Worm (Caenorhabditis elegans) whole organism, L2 larva: ENCODE measurements around the gene phyh-1.

ENCODE experiments used
- C34F6.9 ChIP-seq: fragments of 150-350 bp; optimal IDR thresholded peaks from 2 replicates; lab custom pipeline; 2014; ENCODE audit warnings: missing biosample characterization, missing genetic modification characterization
- F13H6.1 ChIP-seq: sonication (generic microtip); optimal IDR thresholded peaks from 2 replicates; lab custom pipeline; 2016; ENCODE audit warnings: missing genetic modification characterization, missing compliant biosample characterization
- R02D3.7 ChIP-seq: fragments of 150-350 bp; optimal IDR thresholded peaks from 2 replicates; lab custom pipeline; 2014; ENCODE audit warnings: missing biosample characterization, missing genetic modification characterization
- Y55F3AM.14 ChIP-seq: fragments of 200-800 bp; sonication (Bioruptor generic); optimal IDR thresholded peaks from 2 replicates; lab custom pipeline; 2018; ENCODE audit warnings: mild to moderate bottlenecking, missing genetic modification characterization, missing compliant biosample characterization
- ZK546.5 ChIP-seq: sonication (generic microtip); optimal IDR thresholded peaks from 2 replicates; lab custom pipeline; 2017; ENCODE audit warnings: missing biosample characterization, missing genetic modification characterization
- alr-1 ChIP-seq: fragments of 150-350 bp; optimal IDR thresholded peaks from 2 replicates; lab custom pipeline; 2014; ENCODE audit warnings: missing biosample characterization, missing genetic modification characterization
- aly-2 ChIP-seq: fragments of 150-350 bp; optimal IDR thresholded peaks from 2 replicates; lab custom pipeline; 2014; ENCODE audit warnings: missing biosample characterization, missing genetic modification characterization
- ama-1 ChIP-seq: fragments of 150-350 bp; optimal IDR thresholded peaks from 2 replicates; lab custom pipeline; 2018; ENCODE audit warnings: inconsistent platforms
- ceh-16 ChIP-seq: fragments of 150-350 bp; optimal IDR thresholded peaks from 2 replicates; lab custom pipeline; 2014; ENCODE audit warnings: missing biosample characterization, missing genetic modification characterization
- ceh-82 ChIP-seq: fragments of 150-350 bp; optimal IDR thresholded peaks from 2 replicates; lab custom pipeline; 2014; ENCODE audit warnings: missing biosample characterization, missing genetic modification characterization
- crh-2 ChIP-seq: sonication (generic microtip); optimal IDR thresholded peaks from 2 replicates; lab custom pipeline; 2017; ENCODE audit warnings: missing biosample characterization, missing genetic modification characterization
- egl-27 ChIP-seq: sonication (generic microtip); optimal IDR thresholded peaks from 3 replicates; lab custom pipeline; 2017; ENCODE audit warnings: missing biosample characterization, missing genetic modification reagents, missing genetic modification characterization
- elt-1 ChIP-seq: fragments of 150-350 bp; optimal IDR thresholded peaks from 2 replicates; lab custom pipeline; 2014; ENCODE audit warnings: missing biosample characterization, missing genetic modification characterization
- elt-3 ChIP-seq: sonication (generic microtip); optimal IDR thresholded peaks from 2 replicates; lab custom pipeline; 2017; ENCODE audit warnings: missing biosample characterization, missing genetic modification characterization
- fos-1 ChIP-seq: fragments of 150-350 bp; optimal IDR thresholded peaks from 2 replicates; lab custom pipeline; 2014; ENCODE audit warnings: missing biosample characterization, missing genetic modification characterization
- lin-11 ChIP-seq: fragments of 150-350 bp; sonication (generic microtip); optimal IDR thresholded peaks from 2 replicates; lab custom pipeline; 2014; ENCODE audit warnings: missing biosample characterization, missing genetic modification characterization, inconsistent platforms, mixed read lengths
- lin-13 ChIP-seq: fragments of 150-350 bp; optimal IDR thresholded peaks from 2 replicates; lab custom pipeline; 2014; ENCODE audit warnings: missing biosample characterization, missing genetic modification reagents, missing genetic modification characterization
- lin-39 ChIP-seq: fragments of 150-350 bp; optimal IDR thresholded peaks from 2 replicates; lab custom pipeline; 2014; ENCODE audit warnings: missing biosample characterization, missing genetic modification reagents, missing genetic modification characterization
- lsy-2 ChIP-seq, 2 experiments: fragments of 150-350 bp in 1 of 2; sonication (generic microtip) in 1 of 2; optimal IDR thresholded peaks; 2 replicates each; lab custom pipeline; 2014 to 2017; ENCODE audit warnings: missing biosample characterization in 2 of 2, missing genetic modification characterization in 2 of 2
- mab-5 ChIP-seq: fragments of 150-350 bp; optimal IDR thresholded peaks from 2 replicates; lab custom pipeline; 2014; ENCODE audit warnings: missing biosample characterization, missing genetic modification characterization
- mdl-1 ChIP-seq, 2 experiments: fragments of 150-350 bp in 1 of 2; sonication (generic microtip) in 1 of 2; optimal IDR thresholded peaks; 2 replicates each; lab custom pipeline; 2017; ENCODE audit warnings: missing biosample characterization in 2 of 2, missing genetic modification characterization in 2 of 2
- nhr-10 ChIP-seq: sonication (generic microtip); optimal IDR thresholded peaks from 2 replicates; lab custom pipeline; 2017; ENCODE audit warnings: missing biosample characterization, missing genetic modification characterization
- nhr-11 ChIP-seq: fragments of 150-350 bp; optimal IDR thresholded peaks from 2 replicates; lab custom pipeline; 2014; ENCODE audit warnings: missing biosample characterization, missing genetic modification characterization
- nhr-129 ChIP-seq: fragments of 150-350 bp; optimal IDR thresholded peaks from 2 replicates; lab custom pipeline; 2014; ENCODE audit warnings: missing biosample characterization, missing genetic modification characterization
- nhr-21 ChIP-seq: fragments of 150-350 bp; optimal IDR thresholded peaks from 2 replicates; lab custom pipeline; 2014; ENCODE audit warnings: missing biosample characterization, missing genetic modification characterization
- nhr-23 ChIP-seq: fragments of 150-350 bp; optimal IDR thresholded peaks from 2 replicates; lab custom pipeline; 2014; ENCODE audit warnings: missing biosample characterization, missing genetic modification reagents, missing genetic modification characterization
- nhr-237 ChIP-seq: fragments of 150-350 bp; optimal IDR thresholded peaks from 2 replicates; lab custom pipeline; 2014; ENCODE audit warnings: missing biosample characterization, missing genetic modification characterization
- nhr-25 ChIP-seq: fragments of 150-350 bp; sonication (generic microtip); optimal IDR thresholded peaks from 3 replicates; lab custom pipeline; 2014; ENCODE audit warnings: missing biosample characterization, missing genetic modification characterization
- nhr-6 ChIP-seq: fragments of 150-350 bp; optimal IDR thresholded peaks from 2 replicates; lab custom pipeline; 2014; ENCODE audit warnings: missing biosample characterization, missing genetic modification characterization
- nhr-77 ChIP-seq: fragments of 150-350 bp; optimal IDR thresholded peaks from 2 replicates; lab custom pipeline; 2014; ENCODE audit warnings: missing biosample characterization, missing genetic modification characterization
- peb-1 ChIP-seq: fragments of 150-350 bp; optimal IDR thresholded peaks from 2 replicates; lab custom pipeline; 2014; ENCODE audit warnings: missing biosample characterization, missing genetic modification characterization
- sem-4 ChIP-seq: fragments of 150-350 bp; optimal IDR thresholded peaks from 2 replicates; lab custom pipeline; 2014; ENCODE audit warnings: missing biosample characterization, missing genetic modification reagents, missing genetic modification characterization
- skn-1 ChIP-seq: sonication (generic microtip); optimal IDR thresholded peaks from 2 replicates; lab custom pipeline; 2017; ENCODE audit warnings: missing biosample characterization, missing genetic modification characterization
- sma-3 ChIP-seq: sonication (generic microtip); optimal IDR thresholded peaks from 2 replicates; lab custom pipeline; 2016; ENCODE audit warnings: missing genetic modification reagents, missing genetic modification characterization, missing compliant biosample characterization
- sma-9 ChIP-seq, 2 experiments: fragments of 150-350 bp in 1 of 2; sonication (generic microtip) in 1 of 2; optimal IDR thresholded peaks; 2 replicates each; lab custom pipeline; 2014 to 2016; ENCODE audit warnings: missing genetic modification characterization in 2 of 2, mild to moderate bottlenecking in 1 of 2, missing biosample characterization in 1 of 2, missing compliant biosample characterization in 1 of 2, missing genetic modification reagents in 1 of 2, moderate library complexity in 1 of 2
- unc-39 ChIP-seq: fragments of 150-350 bp; optimal IDR thresholded peaks from 2 replicates; lab custom pipeline; 2014; ENCODE audit warnings: missing biosample characterization, missing genetic modification characterization
- ztf-1 ChIP-seq: fragments of 200-800 bp; sonication (Bioruptor generic); conservative IDR thresholded peaks from 2 replicates; pipeline ENCODE4 v1.3.6; 2022; ENCODE audit warnings: missing genetic modification characterization, missing compliant biosample characterization
- ztf-4 ChIP-seq: fragments of 150-350 bp; optimal IDR thresholded peaks from 2 replicates; lab custom pipeline; 2014; ENCODE audit warnings: missing biosample characterization, missing genetic modification characterization

The phyh-1 gene

ce11 chrIV:17281060-17282021 lies 22.1 kb upstream of the phyh-1 start (continued):
- TF ChIP-seq fos-1 (peak; percentile 31), ama-1 (lab: Kevin White, UChicago) (peak; percentile 99), nhr-77 (tag; lab: Kevin White, UChicago) (no peak), sma-3 (peak; percentile 30)

- TF ChIP-seq sem-4 (tag; lab: Kevin White, UChicago) (no peak), ama-1 (lab: Kevin White, UChicago) (peak; percentile 90), nhr-129 (peak; percentile 27)
Measured at ce11 chrIV:17280441-17280939, 21.3 kb upstream of the phyh-1 start.

- TF ChIP-seq ama-1 (lab: Kevin White, UChicago), result peak; percentile 87
- TF ChIP-seq nhr-11 (tag; lab: Kevin White, UChicago), result peak; percentile 45
- TF ChIP-seq crh-2 (tag; lab: Kevin White, UChicago), result peak; percentile 42
- TF ChIP-seq aly-2 (tag; lab: Kevin White, UChicago), result no peak
- TF ChIP-seq nhr-23 (tag; lab: Kevin White, UChicago), result no peak
Measured at ce11 chrIV:17279592-17280440, 20.6 kb upstream of the phyh-1 start.

- TF ChIP-seq ama-1 (lab: Kevin White, UChicago), result peak; percentile 13
- no peak for TF ChIP-seq C34F6.9 (tag; lab: Kevin White, UChicago)
- TF ChIP-seq sma-9 (GFP tag; optimal IDR thresholded peaks at IDR 0.05; lab: Kevin White, UChicago), result no peak
- no peak for TF ChIP-seq sma-9 (tag; optimal IDR thresholded peaks at IDR 0.05; lab: Kevin White, UChicago)
Measured at ce11 chrIV:17278861-17279591, 19.8 kb upstream of the phyh-1 start, which contains the start of gene hsp-1. Gene hsp-1 (plus strand): TSS chrIV:17278959.

ce11 chrIV:17278363-17278762 lies 19.2 kb upstream of the phyh-1 start:
- TF ChIP-seq mdl-1 (tag; optimal IDR thresholded peaks at IDR 0.05; lab: Kevin White, UChicago) (peak in 1 of 2 experiments; percentile 76), nhr-11 (tag; lab: Kevin White, UChicago) (peak; percentile 72), nhr-21 (tag; lab: Kevin White, UChicago) (peak; percentile 96), ceh-16 (tag; lab: Kevin White, UChicago) (peak; percentile 26), nhr-237 (tag; lab: Kevin White, UChicago) (peak; percentile 78), R02D3.7 (tag; lab: Kevin White, UChicago) (peak; percentile 62), unc-39 (tag; lab: Kevin White, UChicago) (no peak), nhr-25 (peak; percentile 97), ztf-4 (tag; lab: Kevin White, UChicago) (peak; percentile 95), lin-39 (tag; lab: Kevin White, UChicago) (peak; percentile 43), nhr-129 (peak; percentile 96), skn-1 (tag; lab: Kevin White, UChicago) (peak; percentile 43), ZK546.5 (tag; lab: Kevin White, UChicago) (peak; percentile 75), nhr-77 (tag; lab: Kevin White, UChicago) (peak; percentile 71), egl-27 (tag; lab: Kevin White, UChicago) (peak; percentile 95), elt-3 (tag; lab: Kevin White, UChicago) (no peak), fos-1 (peak; percentile 92), F13H6.1 (tag; lab: Kevin White, UChicago) (peak; percentile 97), nhr-10 (tag; lab: Kevin White, UChicago) (peak; percentile 83), ama-1 (lab: Kevin White, UChicago) (peak; percentile 92), nhr-6 (tag; lab: Kevin White, UChicago) (peak; percentile 93), ztf-1 (GFP tag; lab: Robert Waterston, UW) (peak; percentile 89; the same call in 1 of the 2 replicates), Y55F3AM.14 (peak; percentile 98), peb-1 (tag; lab: Kevin White, UChicago) (no peak), elt-1 (tag; lab: Kevin White, UChicago) (no peak), ceh-82 (tag; lab: Kevin White, UChicago) (peak; percentile 82), alr-1 (tag; lab: Kevin White, UChicago) (no peak), lin-13 (GFP tag; lab: Kevin White, UChicago) (peak; percentile 95), nhr-23 (tag; lab: Kevin White, UChicago) (no peak), lsy-2 (tag; optimal IDR thresholded peaks at IDR 0.05; lab: Kevin White, UChicago) (peak; percentile 92 to 95), mab-5 (tag; lab: Kevin White, UChicago) (peak; percentile 90), aly-2 (tag; lab: Kevin White, UChicago) (no peak), crh-2 (tag; lab: Kevin White, UChicago) (peak; percentile 95), lin-11 (tag; lab: Kevin White, UChicago) (peak; percentile 89)
